Worm (Caenorhabditis elegans): ENCODE results near the gene pxl-1.

The pxl-1 gene

DNA sequence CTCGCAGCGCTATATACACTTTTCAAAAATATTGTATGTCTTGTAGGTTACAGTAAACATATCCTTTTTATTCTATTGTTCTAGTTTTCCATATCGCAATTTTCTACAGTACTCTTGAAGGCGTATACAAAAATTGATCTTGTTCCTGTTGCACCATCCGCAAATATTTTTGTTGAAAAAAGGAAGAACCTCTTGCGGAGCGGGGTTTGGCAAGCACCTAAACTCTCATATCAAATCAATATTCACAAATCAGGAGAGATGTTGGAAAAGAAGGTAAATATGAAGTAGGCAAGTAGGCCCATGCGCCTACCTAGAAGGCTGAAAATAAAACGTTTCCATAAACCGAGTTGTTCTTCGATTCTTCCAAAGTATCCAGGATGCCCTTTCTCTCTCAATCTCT, 11.8 kb downstream of the pxl-1 start, which contains the start of gene C28H8.5 (continued):
- no peak for TF ChIP-seq hsf-1 (GFP tag; IDR thresholded peaks at IDR 0.05)
- no peak for TF ChIP-seq B0035.1 (tag; optimal IDR thresholded peaks at IDR 0.05)
- TF ChIP-seq ztf-6 (GFP tag; IDR thresholded peaks at IDR 0.05) = no peak
- TF ChIP-seq die-1 (tag; optimal IDR thresholded peaks at IDR 0.05) = no peak
- no peak for TF ChIP-seq bed-1 (GFP tag; IDR thresholded peaks at IDR 0.05)

DNA sequence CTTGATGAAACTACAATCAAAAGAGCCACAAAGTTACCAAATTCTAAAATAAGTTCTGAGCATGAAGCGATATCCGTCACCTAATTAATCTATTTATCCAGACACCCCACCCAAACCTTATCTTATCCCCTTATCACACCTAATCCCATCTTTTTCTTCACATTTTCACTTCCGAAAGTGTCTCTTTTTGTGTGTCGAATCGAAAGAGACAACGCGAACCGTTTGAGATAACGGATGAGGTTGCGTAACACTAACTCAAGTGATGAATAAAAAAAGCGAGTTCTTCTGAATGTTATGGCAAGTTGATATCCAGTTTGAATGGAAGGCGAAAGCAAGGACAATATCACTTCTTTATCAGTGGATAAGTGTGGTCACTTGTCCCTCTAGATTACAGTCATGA, 12.3 kb downstream of the pxl-1 start:
- TF ChIP-seq T07F8.4 (tag; optimal IDR thresholded peaks at IDR 0.05) = no peak
- TF ChIP-seq lsy-27 (tag; optimal IDR thresholded peaks at IDR 0.05; ENCODE audit: borderline replicate concordance, insufficient read depth) = no peak

DNA sequence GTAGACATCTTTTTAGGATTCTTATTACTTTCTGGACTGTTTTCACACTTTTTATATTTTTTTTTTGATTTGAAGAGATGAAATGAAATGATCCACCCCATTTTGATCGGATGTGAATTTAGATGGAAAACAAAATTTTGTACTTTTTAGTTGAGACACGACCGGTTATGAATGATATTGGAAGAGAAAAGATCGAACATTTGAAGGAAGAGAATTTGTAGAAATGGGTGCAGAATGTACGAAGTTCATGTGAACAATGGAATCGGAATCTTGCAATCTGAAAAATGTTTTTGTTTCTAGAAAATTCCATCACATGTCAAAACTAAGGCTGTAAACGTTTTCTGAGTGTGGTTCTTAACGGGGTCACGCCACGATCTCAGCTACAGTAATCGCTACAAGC, 13.0 kb downstream of the pxl-1 start, which contains the start of gene F01F1.14:
F01F1.14 (minus strand) TSS at position 101 of the 400 bp plus-strand sequence.
- no peak for TF ChIP-seq attf-3 (GFP tag; conservative IDR thresholded peaks at IDR 0.05)
- TF ChIP-seq Y56A3A.18 (GFP tag; IDR thresholded peaks at IDR 0.05) = no peak
- no peak for TF ChIP-seq zfh-2 (GFP tag; conservative IDR thresholded peaks at IDR 0.05)

DNA sequence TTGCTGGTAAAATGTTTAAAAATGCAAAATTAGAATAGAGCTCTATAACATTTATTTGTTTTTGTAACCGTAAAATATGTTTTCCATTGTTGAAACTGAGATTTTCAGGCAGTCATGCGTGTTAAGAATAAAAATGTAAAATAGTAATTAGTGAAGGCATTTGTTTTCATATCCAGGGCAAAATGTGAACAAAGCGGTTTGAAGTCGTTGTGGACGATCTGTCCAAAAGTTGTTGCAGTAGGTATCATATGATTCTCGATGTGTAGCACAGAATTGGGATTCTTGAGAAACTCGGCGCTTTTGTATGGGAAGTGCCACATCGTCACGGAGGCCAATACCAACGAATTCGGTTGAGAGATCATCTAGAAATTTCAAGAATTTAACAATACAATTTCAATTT, 13.5 kb downstream of the pxl-1 start:
- TF ChIP-seq lin-26 (GFP tag; IDR thresholded peaks at IDR 0.05) = no peak
- no peak for TF ChIP-seq atf-7 (tag; optimal IDR thresholded peaks at IDR 0.05)
- TF ChIP-seq him-1 (tag; optimal IDR thresholded peaks at IDR 0.05) = peak; percentile 25
- TF ChIP-seq ceh-100 (GFP tag; IDR thresholded peaks at IDR 0.05) = no peak
- TF ChIP-seq pha-4 (tag; optimal IDR thresholded peaks at IDR 0.05) = no peak
- 0 out of 2 replicates have a peak, but pooled peaks have one; percentile 55 for TF ChIP-seq madf-3 (GFP tag; IDR thresholded peaks at IDR 0.05)
- TF ChIP-seq K11D2.4 (GFP tag; IDR thresholded peaks at IDR 0.05) = no peak
- TF ChIP-seq K12H6.12 (tag; optimal IDR thresholded peaks at IDR 0.05) = no peak
- TF ChIP-seq repo-1 (tag; optimal IDR thresholded peaks at IDR 0.05) = no peak
- TF ChIP-seq ceh-91 (GFP tag; IDR thresholded peaks at IDR 0.05) = no peak
- no peak for TF ChIP-seq chd-7 (tag; optimal IDR thresholded peaks at IDR 0.05)
- TF ChIP-seq snpc-3.4 (tag; optimal IDR thresholded peaks at IDR 0.05) = no peak
- no peak for TF ChIP-seq nfya-1 (tag; optimal IDR thresholded peaks at IDR 0.05; ENCODE audit: borderline replicate concordance, insufficient read depth)
- no peak for TF ChIP-seq somi-1 (GFP tag; optimal IDR thresholded peaks at IDR 0.05)
- TF ChIP-seq ztf-18 (tag; optimal IDR thresholded peaks at IDR 0.05) = no peak
- peak; percentile 30 for TF ChIP-seq hrde-1 (tag; optimal IDR thresholded peaks at IDR 0.05; ENCODE audit: borderline replicate concordance)
- TF ChIP-seq tbx-9 (tag; optimal IDR thresholded peaks at IDR 0.05; ENCODE audit: borderline replicate concordance) = no peak
- no peak for TF ChIP-seq lir-1 (GFP tag; conservative IDR thresholded peaks at IDR 0.05)
- no peak for TF ChIP-seq hlh-26 (GFP tag; conservative IDR thresholded peaks at IDR 0.05)
- TF ChIP-seq mel-28 (tag; optimal IDR thresholded peaks at IDR 0.05; ENCODE audit: borderline replicate concordance) = no peak
- TF ChIP-seq akir-1 (GFP tag; optimal IDR thresholded peaks at IDR 0.05) = no peak
- TF ChIP-seq snpc-1.3 (tag; optimal IDR thresholded peaks at IDR 0.05; ENCODE audit: insufficient read depth) = no peak
- TF ChIP-seq die-1 (tag; optimal IDR thresholded peaks at IDR 0.05) = no peak
- no peak for TF ChIP-seq snpc-4 (GFP tag; optimal IDR thresholded peaks at IDR 0.05)
- no peak for TF ChIP-seq snpc-4 (tag; optimal IDR thresholded peaks at IDR 0.05)
- TF ChIP-seq lag-1 (GFP tag; IDR thresholded peaks at IDR 0.05) = no peak
- TF ChIP-seq F10E7.11 (tag; optimal IDR thresholded peaks at IDR 0.05) = no peak
- no peak for TF ChIP-seq unc-62 (GFP tag; optimal IDR thresholded peaks at IDR 0.05)
- TF ChIP-seq hsf-1 (GFP tag; IDR thresholded peaks at IDR 0.05) = 0 out of 2 replicates have a peak, but pooled peaks have one; percentile 50
- TF ChIP-seq mes-4 (tag; optimal IDR thresholded peaks at IDR 0.05) = no peak
- no peak for TF ChIP-seq nhr-27 (tag; optimal IDR thresholded peaks at IDR 0.05)
- no peak for TF ChIP-seq nhr-179 (tag; optimal IDR thresholded peaks at IDR 0.05)
- no peak for TF ChIP-seq cebp-2 (GFP tag; IDR thresholded peaks at IDR 0.05)
- TF ChIP-seq rpc-1 (optimal IDR thresholded peaks at IDR 0.05) = no peak
- TF ChIP-seq rpc-1 (tag; optimal IDR thresholded peaks at IDR 0.05) = no peak
- no peak for TF ChIP-seq gei-17 (GFP tag; optimal IDR thresholded peaks at IDR 0.05)

Data from whole organism, young adult.